Worm (Caenorhabditis elegans): ENCODE data around the gene spp-31.

DNA sequence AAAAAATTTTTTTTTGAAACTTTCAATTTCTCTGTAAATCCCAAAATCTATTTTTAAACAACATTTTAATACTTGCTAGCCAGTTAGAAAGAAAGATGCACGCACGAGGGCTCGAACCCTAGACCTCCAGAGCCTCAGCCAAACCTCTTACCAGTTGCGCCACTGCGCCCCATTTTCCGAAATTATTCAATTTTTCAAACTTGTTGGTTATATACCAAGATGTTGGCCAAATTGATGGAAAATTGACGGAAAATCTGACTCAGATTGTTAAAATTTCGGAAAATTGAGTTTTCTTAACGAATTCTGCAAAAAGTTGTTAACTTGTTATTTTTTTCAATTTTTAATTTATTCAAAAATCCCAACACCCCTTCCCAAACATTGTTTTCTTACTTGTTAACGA, 40.6 kb upstream of the spp-31 start:
- TF ChIP-seq ztf-29 (GFP tag; IDR thresholded peaks at IDR 0.05) = no peak
- TF ChIP-seq flt-1 (GFP tag; IDR thresholded peaks at IDR 0.05) = no peak
- no peak for TF ChIP-seq ztf-23 (GFP tag; IDR thresholded peaks at IDR 0.05)
